Fruit fly (Drosophila melanogaster) ovary, adult (tissue): ENCODE data around the gene CG31793.

Source experiments
- CG17801 ChIP-seq: fragments of 200-800 bp; optimal IDR thresholded peaks from 2 replicates; lab custom pipeline; 2019; ENCODE audit warnings: missing biosample characterization, mild to moderate bottlenecking, missing genetic modification characterization, moderate library complexity; ENCODE audit not compliant: partially characterized antibody

Gene CG31793

dm6 chr2L:19023972-19024743 lies 21.0 kb downstream of the CG31793 start:
- no peak for TF ChIP-seq CG17801 (GFP tag; lab: Kevin White, UChicago)

DNA sequence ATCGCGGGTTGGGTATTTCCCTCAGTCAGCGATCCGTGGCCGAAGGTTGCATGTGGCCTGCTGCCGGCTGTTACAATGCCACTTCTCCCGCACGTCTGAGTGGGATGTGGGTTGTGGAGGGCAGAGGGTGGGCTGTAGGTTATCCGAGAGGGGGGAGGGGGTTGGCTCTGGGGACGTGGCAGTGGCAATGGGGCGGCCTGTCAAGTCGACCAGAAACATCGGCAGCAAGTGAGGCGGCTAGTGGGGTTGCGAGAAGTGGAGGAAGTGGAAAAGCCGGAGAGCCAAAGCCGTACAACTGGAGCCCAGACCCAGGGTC lies 21.5 kb downstream of the CG31793 start:
- TF ChIP-seq CG17801 (GFP tag; lab: Kevin White, UChicago): no peak

dm6 chr2L:19026491-19027197 lies 23.5 kb downstream of the CG31793 start:
- no peak for TF ChIP-seq CG17801 (GFP tag; lab: Kevin White, UChicago)

DNA sequence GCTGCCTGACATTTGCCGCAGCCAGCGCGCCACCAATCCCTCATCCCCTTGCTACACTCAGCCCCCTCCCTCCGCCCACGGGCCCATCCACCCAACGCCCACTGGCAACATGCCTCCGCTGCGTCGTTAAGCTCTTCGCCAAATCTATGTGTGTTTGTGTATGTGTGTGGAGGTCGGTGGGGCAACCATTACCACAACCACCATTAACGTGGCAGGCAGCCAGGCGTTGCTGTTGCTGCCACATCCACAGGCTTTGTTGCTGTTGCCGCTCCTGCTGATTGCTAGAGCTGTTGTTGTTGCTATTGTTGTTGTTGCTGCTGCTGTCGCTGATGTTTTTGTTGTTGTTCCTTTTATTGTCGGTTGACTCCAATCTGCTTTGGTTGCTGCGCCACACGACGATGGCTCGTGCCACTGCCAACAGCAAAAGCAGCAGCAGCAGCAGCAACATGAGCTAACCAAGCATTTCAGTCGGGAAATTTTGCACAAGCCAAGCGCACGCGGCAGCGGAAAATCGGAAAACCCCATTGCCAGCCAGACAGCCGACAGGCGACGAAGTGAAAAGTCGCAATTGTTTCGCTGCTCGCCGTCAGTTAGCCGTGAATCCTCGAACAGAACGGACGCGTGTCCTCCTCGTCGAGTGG lies 24.2 kb downstream of the CG31793 start, which contains the start of gene Sidpn:
Gene Sidpn (plus strand): TSS at position 465 of the 641 bp plus-strand sequence.
- no peak for TF ChIP-seq CG17801 (GFP tag; lab: Kevin White, UChicago)

DNA sequence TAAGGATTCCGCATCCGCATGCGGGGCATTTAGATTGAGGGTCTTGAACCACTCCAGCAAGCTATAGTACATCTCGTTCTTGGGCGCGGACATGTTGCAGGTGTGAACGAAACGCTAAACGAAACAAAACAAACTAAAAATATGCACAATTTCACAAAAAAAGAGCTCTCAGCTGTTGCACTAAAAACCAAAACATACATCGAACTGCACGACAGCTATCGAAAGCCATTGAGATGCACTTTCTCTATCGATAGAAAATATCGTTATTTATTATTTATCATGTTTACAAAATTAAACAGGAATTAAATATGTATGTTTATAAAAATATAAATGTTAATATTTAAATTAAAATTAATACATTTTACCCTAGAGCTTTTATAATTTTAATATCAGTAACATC lies 30.1 kb downstream of the CG31793 start, which contains the start of gene hook:
Gene hook (minus strand): TSS at position 211 of the 400 bp plus-strand sequence.
- TF ChIP-seq CG17801 (GFP tag; lab: Kevin White, UChicago): peak; percentile 32

- TF ChIP-seq CG17801 (GFP tag; lab: Kevin White, UChicago): peak; percentile 11
These were observed 31.2 kb downstream of the CG31793 start, which contains the start of the genes mib2 and CG31800 for dm6 chr2L:19034213-19034929. Gene mib2, plus strand, starts transcription at chr2L:19034444. Gene CG31800, minus strand, starts transcription at chr2L:19034576.

dm6 chr2L:19035013-19035412 lies 31.8 kb downstream of the CG31793 start:
- no peak for TF ChIP-seq CG17801 (GFP tag; lab: Kevin White, UChicago)

dm6 chr2L:19036105-19036714 lies 33.0 kb downstream of the CG31793 start:
- no peak for TF ChIP-seq CG17801 (GFP tag; lab: Kevin White, UChicago)

DNA sequence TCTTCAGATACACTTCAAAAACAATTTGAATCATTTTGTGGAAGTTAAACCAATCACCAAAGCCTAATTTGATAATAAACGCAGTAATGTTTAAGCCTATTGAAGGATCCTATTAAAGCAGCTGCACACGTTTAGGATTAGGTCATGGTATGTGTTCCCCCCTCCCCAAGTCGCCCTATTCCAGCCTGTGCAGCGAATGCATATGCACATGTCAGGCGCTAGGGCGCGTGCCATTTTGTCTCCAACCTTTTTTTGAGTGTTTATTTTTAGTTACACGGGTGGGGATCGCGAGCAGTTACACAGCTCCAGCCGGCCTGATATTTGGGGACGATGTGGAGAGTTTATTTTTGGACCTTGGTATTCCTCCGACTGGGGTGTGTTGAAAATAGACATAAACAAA lies 33.8 kb downstream of the CG31793 start:
- TF ChIP-seq CG17801 (GFP tag; lab: Kevin White, UChicago): no peak

dm6 chr2L:19037455-19037854 lies 34.3 kb downstream of the CG31793 start:
- TF ChIP-seq CG17801 (GFP tag; lab: Kevin White, UChicago): no peak

- TF ChIP-seq CG17801 (GFP tag; lab: Kevin White, UChicago): peak; percentile 2
These were observed 38.4 kb downstream of the CG31793 start, which contains the start of gene Catsup for dm6 chr2L:19041590-19041989. Gene Catsup, plus strand, starts transcription at chr2L:19041862.

- TF ChIP-seq CG17801 (GFP tag; lab: Kevin White, UChicago): peak; percentile 83
These were observed 42.0 kb downstream of the CG31793 start, which contains the start of the genes Ttc19 and Acn for dm6 chr2L:19045111-19045560. Gene Ttc19, minus strand, starts transcription at chr2L:19045148. Gene Acn, plus strand, starts transcription at chr2L:19045355.

- peak; percentile 26 for TF ChIP-seq CG17801 (GFP tag; lab: Kevin White, UChicago)
These were observed 45.7 kb downstream of the CG31793 start, which contains the start of gene CG10470 for dm6 chr2L:19048912-19049311. Gene CG10470, plus strand, starts transcription at chr2L:19049076.
